Worm (Caenorhabditis elegans) whole organism, L4 larva: ENCODE data around the gene F54H12.10.

Experiments used
- F44E2.7 ChIP-seq: fragments of 200-800 bp; sonication (Bioruptor generic); IDR thresholded peaks from 2 replicates; pipeline ENCODE4 v2.1.2; 2022; ENCODE audit warnings: missing genetic modification characterization, missing compliant biosample characterization
- F49E8.2 ChIP-seq: sonication (generic microtip); optimal IDR thresholded peaks from 2 replicates; lab custom pipeline; 2016; ENCODE audit warnings: missing compliant biosample characterization, mild to moderate bottlenecking, missing genetic modification characterization, borderline replicate concordance
- R02D3.7 ChIP-seq: fragments of 150-350 bp; sonication (generic microtip); optimal IDR thresholded peaks from 3 replicates; lab custom pipeline; 2014; ENCODE audit warnings: missing biosample characterization, missing genetic modification characterization
- T20F7.1 ChIP-seq: fragments of 200-800 bp; sonication (Bioruptor generic); optimal IDR thresholded peaks from 2 replicates; lab custom pipeline; 2018; ENCODE audit warnings: mild to moderate bottlenecking, missing genetic modification characterization, missing compliant biosample characterization
- Y48G9A.11 ChIP-seq: fragments of 200-800 bp; sonication (Bioruptor generic); IDR thresholded peaks from 2 replicates; pipeline ENCODE4 v1.3.6; 2022; ENCODE audit warnings: missing genetic modification reagents, missing genetic modification characterization, missing compliant biosample characterization
- Y5F2A.4 ChIP-seq: fragments of 200-800 bp; sonication (Bioruptor generic); optimal IDR thresholded peaks from 2 replicates; lab custom pipeline; 2018; ENCODE audit warnings: mild to moderate bottlenecking, missing genetic modification characterization, missing compliant biosample characterization
- aha-1 ChIP-seq: fragments of 150-350 bp; peaks from one replicate; lab custom pipeline; 2014; ENCODE audit warnings: missing biosample characterization, missing genetic modification characterization
- aly-2 ChIP-seq: sonication (generic microtip); optimal IDR thresholded peaks from 2 replicates; lab custom pipeline; 2018; ENCODE audit warnings: missing biosample characterization, missing genetic modification characterization
- ama-1 ChIP-seq: fragments of 150-350 bp; optimal IDR thresholded peaks from 2 replicates; lab custom pipeline; 2014; ENCODE audit warnings: inconsistent platforms, mixed read lengths
- arid-1 ChIP-seq: fragments of 200-800 bp; sonication (Bioruptor generic); conservative IDR thresholded peaks from 2 replicates; pipeline ENCODE4 v1.3.6; 2022; ENCODE audit warnings: missing genetic modification reagents, missing genetic modification characterization, missing compliant biosample characterization
- attf-4 ChIP-seq: sonication (generic microtip); optimal IDR thresholded peaks from 3 replicates; lab custom pipeline; 2017; ENCODE audit warnings: missing biosample characterization, missing genetic modification characterization
- ceh-32 ChIP-seq: sonication (generic microtip); optimal IDR thresholded peaks from 2 replicates; lab custom pipeline; 2016; ENCODE audit warnings: mild to moderate bottlenecking, missing genetic modification characterization, missing compliant biosample characterization; ENCODE audit not compliant: poor library complexity
- ceh-44 ChIP-seq: fragments of 200-800 bp; sonication (Bioruptor generic); IDR thresholded peaks from 2 replicates; pipeline ENCODE4 v1.3.6; 2022; ENCODE audit warnings: missing genetic modification reagents, missing genetic modification characterization, missing compliant biosample characterization
- ceh-82 ChIP-seq: sonication (generic microtip); optimal IDR thresholded peaks from 2 replicates; lab custom pipeline; 2017; ENCODE audit warnings: missing biosample characterization, missing genetic modification characterization
- ces-1 ChIP-seq: fragments of 150-350 bp; sonication (generic microtip); optimal IDR thresholded peaks from 4 replicates; lab custom pipeline; 2014; ENCODE audit warnings: missing biosample characterization, missing genetic modification reagents, missing genetic modification characterization
- daf-12 ChIP-seq: fragments of 150-350 bp; optimal IDR thresholded peaks from 2 replicates; lab custom pipeline; 2014; ENCODE audit warnings: missing biosample characterization, missing genetic modification reagents, missing genetic modification characterization
- daf-19 ChIP-seq: fragments of 200-800 bp; sonication (Bioruptor generic); conservative IDR thresholded peaks from 2 replicates; pipeline ENCODE4 v1.3.6; 2022; ENCODE audit warnings: missing genetic modification characterization, missing compliant biosample characterization
- daf-8 ChIP-seq: fragments of 200-800 bp; sonication (Bioruptor generic); IDR thresholded peaks from 2 replicates; pipeline ENCODE4 v1.3.6; 2022; ENCODE audit warnings: missing genetic modification characterization, missing compliant biosample characterization
- dmd-6 ChIP-seq: fragments of 200-800 bp; sonication (Bioruptor generic); IDR thresholded peaks from 2 replicates; pipeline ENCODE4 v1.3.6; 2022; ENCODE audit warnings: missing genetic modification reagents, missing genetic modification characterization, missing compliant biosample characterization
- dpl-1 ChIP-seq: fragments of 150-350 bp; optimal IDR thresholded peaks from 2 replicates; lab custom pipeline; 2014; ENCODE audit warnings: missing biosample characterization, missing genetic modification reagents, missing genetic modification characterization
- fos-1 ChIP-seq: fragments of 150-350 bp; optimal IDR thresholded peaks from 2 replicates; lab custom pipeline; 2014; ENCODE audit warnings: missing biosample characterization, missing genetic modification characterization
- hif-1 ChIP-seq, 2 experiments: sonication (generic microtip); optimal IDR thresholded peaks; 2 replicates each; lab custom pipeline; 2016 to 2017; ENCODE audit warnings: missing compliant biosample characterization in 2 of 2, missing genetic modification characterization in 2 of 2, missing genetic modification reagents in 2 of 2, missing genotype in 2 of 2, mild to moderate bottlenecking in 1 of 2
- lin-1 ChIP-seq: fragments of 200-800 bp; sonication (Bioruptor generic); IDR thresholded peaks from 2 replicates; pipeline ENCODE4 v1.3.6; 2022; ENCODE audit warnings: missing genetic modification reagents, missing genetic modification characterization, missing compliant biosample characterization
- lin-13 ChIP-seq: fragments of 150-350 bp; optimal IDR thresholded peaks from 2 replicates; lab custom pipeline; 2014; ENCODE audit warnings: missing biosample characterization, missing genetic modification reagents, missing genetic modification characterization
- lin-38 ChIP-seq: fragments of 200-800 bp; sonication (Bioruptor generic); IDR thresholded peaks from 2 replicates; pipeline ENCODE4 v1.3.6; 2022; ENCODE audit warnings: missing genetic modification reagents, missing genetic modification characterization, missing compliant biosample characterization
- lir-3 ChIP-seq: sonication (generic microtip); optimal IDR thresholded peaks from 2 replicates; lab custom pipeline; 2016; ENCODE audit warnings: mild to moderate bottlenecking, missing genetic modification characterization, missing compliant biosample characterization
- lsy-2 ChIP-seq, 2 experiments: fragments of 150-350 bp in 1 of 2; sonication (generic microtip) in 1 of 2; optimal IDR thresholded peaks; 2 replicates each; lab custom pipeline; 2014 to 2017; ENCODE audit warnings: missing biosample characterization in 2 of 2, missing genetic modification characterization in 2 of 2
- madf-5 ChIP-seq, 2 experiments: fragments of 200-800 bp; sonication (Bioruptor generic); IDR thresholded peaks; 2 replicates each; pipeline ENCODE4 v1.3.6; 2022; ENCODE audit warnings: missing compliant biosample characterization in 2 of 2, missing genetic modification characterization in 2 of 2
- mdt-29 ChIP-seq: fragments of 200-800 bp; sonication (Bioruptor generic); IDR thresholded peaks from 2 replicates; pipeline ENCODE4 v1.3.6; 2022; ENCODE audit warnings: missing genetic modification reagents, missing genetic modification characterization, missing compliant biosample characterization
- mep-1 ChIP-seq: fragments of 150-350 bp; sonication (generic microtip); optimal IDR thresholded peaks from 3 replicates; lab custom pipeline; 2014; ENCODE audit warnings: missing biosample characterization, missing genetic modification characterization
- mxl-3 ChIP-seq: fragments of 200-800 bp; sonication (Bioruptor generic); optimal IDR thresholded peaks from 2 replicates; lab custom pipeline; 2018; ENCODE audit warnings: mild to moderate bottlenecking, missing genetic modification characterization, missing compliant biosample characterization
- nhr-10 ChIP-seq: fragments of 150-350 bp; optimal IDR thresholded peaks from 2 replicates; lab custom pipeline; 2014; ENCODE audit warnings: missing biosample characterization, missing genetic modification characterization
- nhr-11 ChIP-seq: fragments of 150-350 bp; optimal IDR thresholded peaks from 2 replicates; lab custom pipeline; 2014; ENCODE audit warnings: missing biosample characterization, missing genetic modification characterization
- nhr-28 ChIP-seq: fragments of 150-350 bp; optimal IDR thresholded peaks from 2 replicates; lab custom pipeline; 2014; ENCODE audit warnings: missing biosample characterization, missing genetic modification characterization
- nhr-41 ChIP-seq: fragments of 200-800 bp; sonication (Bioruptor generic); IDR thresholded peaks from 2 replicates; pipeline ENCODE4 v1.3.6; 2022; ENCODE audit warnings: missing genetic modification reagents, missing genetic modification characterization, missing compliant biosample characterization
- nhr-6 ChIP-seq: fragments of 150-350 bp; optimal IDR thresholded peaks from 2 replicates; lab custom pipeline; 2014; ENCODE audit warnings: missing biosample characterization, missing genetic modification characterization
- nhr-77 ChIP-seq: fragments of 150-350 bp; optimal IDR thresholded peaks from 2 replicates; lab custom pipeline; 2014; ENCODE audit warnings: missing biosample characterization, missing genetic modification characterization
- pha-4 ChIP-seq, 2 experiments: fragments of 150-350 bp in 1 of 2; fragments of 200-800 bp in 1 of 2; sonication (Bioruptor generic) in 1 of 2; IDR thresholded peaks in 1 of 2; optimal IDR thresholded peaks in 1 of 2; 2 replicates each; pipeline versions ENCODE4 v1.3.6 to Lab custom; 2014 to 2022; ENCODE audit warnings: missing genetic modification characterization in 2 of 2, missing genetic modification reagents in 2 of 2, missing biosample characterization in 1 of 2, missing compliant biosample characterization in 1 of 2
- rbr-2 ChIP-seq: sonication (generic microtip); optimal IDR thresholded peaks from 2 replicates; lab custom pipeline; 2016; ENCODE audit warnings: missing genotype, missing genetic modification characterization, missing compliant biosample characterization
- saeg-2 ChIP-seq: fragments of 200-800 bp; sonication (Bioruptor generic); IDR thresholded peaks from 2 replicates; pipeline ENCODE4 v1.3.6; 2022; ENCODE audit warnings: missing genetic modification reagents, missing genetic modification characterization, missing compliant biosample characterization
- set-16 ChIP-seq: fragments of 200-800 bp; sonication (Bioruptor generic); IDR thresholded peaks from 2 replicates; pipeline ENCODE4 v1.3.6; 2022; ENCODE audit warnings: missing genetic modification reagents, missing genetic modification characterization, missing compliant biosample characterization
- skn-1 ChIP-seq: fragments of 150-350 bp; optimal IDR thresholded peaks from 2 replicates; lab custom pipeline; 2014; ENCODE audit warnings: missing biosample characterization, missing genetic modification characterization
- snpc-1.2 ChIP-seq: fragments of 200-800 bp; sonication (Bioruptor generic); IDR thresholded peaks from 2 replicates; pipeline ENCODE4 v1.3.6; 2022; ENCODE audit warnings: missing genetic modification reagents, missing genetic modification characterization, missing compliant biosample characterization
- vab-7 ChIP-seq: fragments of 200-800 bp; sonication (Bioruptor generic); IDR thresholded peaks from 2 replicates; pipeline ENCODE4 v1.3.6; 2022; ENCODE audit warnings: missing genetic modification reagents, missing genetic modification characterization, missing compliant biosample characterization
- zfp-2 ChIP-seq: sonication (generic microtip); optimal IDR thresholded peaks from 2 replicates; lab custom pipeline; 2016; ENCODE audit warnings: mild to moderate bottlenecking, missing genetic modification characterization, missing compliant biosample characterization
- zip-11 ChIP-seq: fragments of 200-800 bp; sonication (Bioruptor generic); IDR thresholded peaks from 2 replicates; pipeline ENCODE4 v1.3.6; 2022; ENCODE audit warnings: missing genetic modification characterization, missing compliant biosample characterization
- zip-2 ChIP-seq: fragments of 150-350 bp; optimal IDR thresholded peaks from 2 replicates; lab custom pipeline; 2014; ENCODE audit warnings: missing biosample characterization, missing genetic modification characterization
- ztf-7 ChIP-seq: fragments of 150-350 bp; optimal IDR thresholded peaks from 2 replicates; lab custom pipeline; 2014; ENCODE audit warnings: missing biosample characterization, missing genetic modification characterization

Gene F54H12.10

DNA sequence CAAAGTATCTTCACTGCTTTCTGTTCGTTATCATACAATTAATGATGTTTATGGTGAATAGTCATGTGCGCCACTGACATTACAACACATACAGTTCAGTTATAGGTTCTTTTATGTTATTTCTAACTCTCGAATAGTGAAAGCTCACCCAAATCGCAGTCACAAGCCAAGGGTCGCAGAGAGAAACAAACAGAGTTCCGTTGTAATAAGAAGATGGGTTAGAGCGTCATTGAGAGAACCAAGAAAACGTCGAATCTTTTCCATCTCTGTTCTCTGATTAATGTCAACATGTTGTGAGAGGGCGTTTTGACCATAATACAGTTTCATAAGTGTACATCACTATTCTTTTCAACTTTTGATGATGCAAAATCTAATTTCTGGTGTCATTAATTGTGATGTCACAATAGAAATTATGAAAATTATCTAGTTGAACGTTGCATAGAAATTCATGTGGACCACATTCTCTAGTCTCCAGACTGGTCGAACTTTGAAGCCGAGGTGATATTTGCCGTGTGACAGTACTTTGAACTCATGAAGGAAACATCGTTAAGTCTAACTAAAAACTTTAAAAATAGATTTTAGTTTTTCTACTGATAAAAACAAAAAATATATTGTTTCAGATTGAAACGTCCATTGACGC, 15.3 kb upstream of the F54H12.10 start (continued):
- TF ChIP-seq dmd-6 (GFP tag; lab: Robert Waterston, UW) (peak; percentile 32; the same call in 1 of the 2 replicates), aly-2 (tag; lab: Kevin White, UChicago) (no peak), ceh-32 (no peak), lir-3 (tag; lab: Kevin White, UChicago) (no peak), skn-1 (tag; lab: Kevin White, UChicago) (no peak), fos-1 (tag; lab: Kevin White, UChicago) (no peak), lin-38 (GFP tag; lab: Robert Waterston, UW) (0 out of 2 replicates have a peak, but pooled peaks have one; percentile 11), nhr-28 (peak; percentile 48), nhr-77 (tag; lab: Kevin White, UChicago) (no peak), daf-19 (GFP tag; lab: Robert Waterston, UW) (no peak), F44E2.7 (GFP tag; lab: Robert Waterston, UW) (no peak), F49E8.2 (tag; lab: Kevin White, UChicago) (no peak), R02D3.7 (tag; lab: Kevin White, UChicago) (no peak), attf-4 (tag; lab: Kevin White, UChicago) (no peak), zip-2 (tag; lab: Kevin White, UChicago) (peak; percentile 2), nhr-10 (tag; lab: Kevin White, UChicago) (no peak), ztf-7 (tag; lab: Kevin White, UChicago) (no peak), arid-1 (GFP tag; lab: Robert Waterston, UW) (0 out of 2 replicates have a peak, but pooled peaks have one; percentile 10), Y48G9A.11 (GFP tag; lab: Robert Waterston, UW) (no peak), nhr-41 (GFP tag; lab: Robert Waterston, UW) (no peak), zfp-2 (tag; lab: Kevin White, UChicago) (no peak), nhr-11 (tag; lab: Kevin White, UChicago) (peak; percentile 45)

DNA sequence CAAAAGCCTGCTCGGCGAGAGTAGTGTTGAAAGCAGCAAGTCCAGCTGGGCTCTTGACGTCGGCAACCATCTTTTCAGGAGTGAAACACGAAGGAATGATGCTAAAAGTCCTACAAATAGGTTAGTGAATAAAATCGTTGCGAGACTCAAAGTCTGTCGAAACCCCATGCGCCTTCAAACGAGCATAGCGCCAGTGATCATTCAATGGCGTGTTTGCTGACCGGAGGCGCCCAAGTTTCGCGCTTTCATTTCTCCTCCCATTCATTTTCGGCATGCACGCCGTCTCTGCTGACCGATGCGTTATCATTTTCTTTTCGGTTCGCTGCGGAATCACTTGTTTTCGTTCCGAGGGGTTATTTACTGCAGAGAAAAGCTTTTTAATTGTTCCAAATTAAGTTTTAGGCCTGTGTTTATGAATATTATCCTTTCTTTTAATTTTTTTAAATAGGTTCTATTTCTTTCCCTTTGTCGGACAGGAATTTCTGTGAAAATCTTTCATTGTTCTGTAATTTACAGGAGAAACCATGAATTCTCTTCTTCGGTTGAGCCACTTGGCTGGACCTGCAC, 14.5 kb upstream of the F54H12.10 start, which contains the start of the genes eef-1B.1 and aco-2:
Gene eef-1B.1 (minus strand): TSS at position 186 of the 567 bp plus-strand sequence.
Gene aco-2 (plus strand): TSS at position 517 of the 567 bp plus-strand sequence.
- no peak for TF ChIP-seq daf-12 (tag; lab: Kevin White, UChicago)
- TF ChIP-seq zip-11 (GFP tag; lab: Robert Waterston, UW): no peak
- peak; percentile 33; the same call in 1 of the 2 replicates for TF ChIP-seq lin-1
- peak; percentile 64; the same call in 1 of the 2 replicates for TF ChIP-seq pha-4 (GFP tag; IDR thresholded peaks at IDR 0.05; lab: Robert Waterston, UW)
- TF ChIP-seq pha-4 (tag; optimal IDR thresholded peaks at IDR 0.05; lab: Kevin White, UChicago): no peak
- TF ChIP-seq mdt-29 (GFP tag; lab: Robert Waterston, UW): 0 out of 2 replicates have a peak, but pooled peaks have one; percentile 39
- peak; percentile 84 for TF ChIP-seq nhr-28
- TF ChIP-seq lsy-2 (tag; optimal IDR thresholded peaks at IDR 0.05; lab: Kevin White, UChicago): peak; percentile 31 to 95
- no peak for TF ChIP-seq daf-19 (GFP tag; lab: Robert Waterston, UW)
- TF ChIP-seq ceh-82: no peak
- 0 out of 2 replicates have a peak, but pooled peaks have one; percentile 49 for TF ChIP-seq saeg-2 (GFP tag; lab: Robert Waterston, UW)
- TF ChIP-seq ces-1 (GFP tag; lab: Kevin White, UChicago): no peak
- TF ChIP-seq T20F7.1 (GFP tag; lab: Kevin White, UChicago): peak; percentile 88
- no peak for TF ChIP-seq lir-3 (tag; lab: Kevin White, UChicago)
- TF ChIP-seq ama-1 (lab: Kevin White, UChicago): peak; percentile 81
- no peak for TF ChIP-seq snpc-1.2 (GFP tag; lab: Robert Waterston, UW)
- TF ChIP-seq mep-1 (tag; lab: Kevin White, UChicago): peak; percentile 93
- peak; percentile 89 for TF ChIP-seq rbr-2
- peak; percentile 99 for TF ChIP-seq aha-1 (tag; lab: Kevin White, UChicago)
- TF ChIP-seq daf-8 (GFP tag; lab: Robert Waterston, UW): no peak
- TF ChIP-seq vab-7 (GFP tag; lab: Robert Waterston, UW): 0 out of 2 replicates have a peak, but pooled peaks have one; percentile 7
- TF ChIP-seq mxl-3: peak; percentile 92
- peak; percentile 56 to 71 for TF ChIP-seq hif-1 (tag; optimal IDR thresholded peaks at IDR 0.05; lab: Kevin White, UChicago)
- peak; percentile 95 for TF ChIP-seq nhr-6
- no peak; the same call in 1 of the 2 replicates for TF ChIP-seq set-16 (GFP tag; lab: Robert Waterston, UW)
- TF ChIP-seq madf-5 (GFP tag; IDR thresholded peaks at IDR 0.05; lab: Robert Waterston, UW): no peak
- TF ChIP-seq nhr-41 (GFP tag; lab: Robert Waterston, UW): no peak
- peak; percentile 92 for TF ChIP-seq dpl-1
- TF ChIP-seq Y5F2A.4: no peak
- peak; percentile 92 for TF ChIP-seq lin-13 (GFP tag; lab: Kevin White, UChicago)
- TF ChIP-seq ceh-44 (GFP tag; lab: Robert Waterston, UW): no peak
